ENCODE assay signal across 5 fruit fly cellular contexts in the genomic region with DNA sequence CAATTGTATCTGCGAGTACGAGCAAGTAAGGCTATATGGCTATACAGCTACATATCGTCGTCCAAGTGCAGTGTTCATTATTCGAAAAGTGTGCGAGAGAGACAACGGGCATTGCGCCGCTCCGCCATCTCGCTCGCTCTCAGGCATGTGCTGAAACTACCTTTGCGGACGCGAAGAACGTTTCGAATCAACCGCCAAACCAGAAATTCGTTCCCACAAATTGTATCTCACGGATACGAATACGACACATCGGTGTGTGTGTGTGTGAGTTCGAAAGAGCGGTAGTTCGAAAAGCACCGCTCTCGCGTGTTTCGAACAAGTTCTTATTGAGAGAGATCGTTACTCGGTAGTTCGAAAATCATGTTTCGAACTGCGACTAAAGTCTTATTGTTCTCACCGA.
TF ChIP-seq lines count a peak whose summit lies in the region.

No protein-coding gene starts in this region.

- no peak for TF ChIP-seq CTCF in whole organism, embryonic (GFP tag; optimal IDR thresholded peaks at IDR 0.05; lab: Kevin White, UChicago)

TF ChIP-seq in whole organism, 6 proteins besides CTCF, POLR2A, EP300 and RAD21:
- TF ChIP-seq CG8478 (optimal IDR thresholded peaks at IDR 0.05; lab: Kevin White, UChicago) (peak; percentile 78), pan (optimal IDR thresholded peaks at IDR 0.05; lab: Kevin White, UChicago) (no peak)

TF ChIP-seq in whole organism, adult, 20 proteins besides CTCF, POLR2A, EP300 and RAD21:
- no peak for TF ChIP-seq CG11617 (GFP tag; optimal IDR thresholded peaks at IDR 0.05; lab: Kevin White, UChicago)
- TF ChIP-seq CG7101 (tag; optimal IDR thresholded peaks at IDR 0.05; lab: Kevin White, UChicago): no peak
- TF ChIP-seq pad (GFP tag; optimal IDR thresholded peaks at IDR 0.05; lab: Kevin White, UChicago): peak; percentile 7
- no peak for TF ChIP-seq cic (GFP tag; optimal IDR thresholded peaks at IDR 0.05; lab: Kevin White, UChicago)

TF ChIP-seq in whole organism, embryonic, 481 proteins besides CTCF, POLR2A, EP300 and RAD21 (continues in another document):
- no peak for TF ChIP-seq CG4282 (GFP tag; optimal IDR thresholded peaks at IDR 0.05; lab: Kevin White, UChicago)
- no peak for TF ChIP-seq BtbVII (GFP tag; optimal IDR thresholded peaks at IDR 0.05; lab: Kevin White, UChicago)
- no peak for TF ChIP-seq CG18011 (GFP tag; optimal IDR thresholded peaks at IDR 0.05; lab: Kevin White, UChicago)
- TF ChIP-seq ham (GFP tag; IDR thresholded peaks at IDR 0.05; lab: Robert Waterston, UW): no peak
- no peak for TF ChIP-seq Fer2 (tag; optimal IDR thresholded peaks at IDR 0.05; lab: Kevin White, UChicago)
- TF ChIP-seq CG11504 (tag; optimal IDR thresholded peaks at IDR 0.05; lab: Kevin White, UChicago): peak; percentile 1
- TF ChIP-seq jigr1 (GFP tag; IDR thresholded peaks at IDR 0.05; lab: Robert Waterston, UW): no peak
- no peak for TF ChIP-seq CG3726 (GFP tag; IDR thresholded peaks at IDR 0.05; lab: Robert Waterston, UW)
- peak; percentile 96 for TF ChIP-seq CG8478 (optimal IDR thresholded peaks at IDR 0.05; lab: Kevin White, UChicago)
- TF ChIP-seq Med (GFP tag; lab: Kevin White, UChicago): no peak
- TF ChIP-seq Sin3A (optimal IDR thresholded peaks at IDR 0.05; lab: Kevin White, UChicago): no peak
- no peak for TF ChIP-seq ci (GFP tag; IDR thresholded peaks at IDR 0.05; lab: Robert Waterston, UW)
- no peak for TF ChIP-seq ab (GFP tag; optimal IDR thresholded peaks at IDR 0.05; lab: Kevin White, UChicago)
- TF ChIP-seq CG15269 (tag; optimal IDR thresholded peaks at IDR 0.05; lab: Kevin White, UChicago): no peak
- no peak for TF ChIP-seq H15 (GFP tag; IDR thresholded peaks at IDR 0.05; lab: Robert Waterston, UW)
- no peak for TF ChIP-seq Antp (GFP tag; optimal IDR thresholded peaks at IDR 0.05; lab: Kevin White, UChicago)
- peak; percentile 97 for TF ChIP-seq Nf-YB (GFP tag; optimal IDR thresholded peaks at IDR 0.05; lab: Kevin White, UChicago)
- no peak for TF ChIP-seq CG8765 (GFP tag; IDR thresholded peaks at IDR 0.05; lab: Robert Waterston, UW)
- TF ChIP-seq pho (GFP tag; optimal IDR thresholded peaks at IDR 0.05; lab: Kevin White, UChicago): no peak
- no peak for TF ChIP-seq CG17829 (tag; optimal IDR thresholded peaks at IDR 0.05; lab: Kevin White, UChicago)
- TF ChIP-seq her (GFP tag; optimal IDR thresholded peaks at IDR 0.05; lab: Kevin White, UChicago): no peak
- no peak for TF ChIP-seq Sox102F (GFP tag; optimal IDR thresholded peaks at IDR 0.05; lab: Kevin White, UChicago)
- TF ChIP-seq Dp (GFP tag; optimal IDR thresholded peaks at IDR 0.05; lab: Kevin White, UChicago): peak; percentile 38
- peak; percentile 40 for TF ChIP-seq Jarid2 (GFP tag; optimal IDR thresholded peaks at IDR 0.05; lab: Kevin White, UChicago)
- TF ChIP-seq Ada2b (GFP tag; IDR thresholded peaks at IDR 0.05; lab: Robert Waterston, UW): no peak
- TF ChIP-seq Pdp1 (GFP tag; optimal IDR thresholded peaks at IDR 0.05; lab: Kevin White, UChicago): no peak
- no peak for TF ChIP-seq wor (GFP tag; IDR thresholded peaks at IDR 0.05; lab: Robert Waterston, UW)
- TF ChIP-seq CG3838 (GFP tag; optimal IDR thresholded peaks at IDR 0.05; lab: Kevin White, UChicago): no peak
- TF ChIP-seq unpg (GFP tag; optimal IDR thresholded peaks at IDR 0.05; lab: Kevin White, UChicago): no peak

TF ChIP-seq in whole organism, prepupa, 60 proteins besides CTCF, POLR2A, EP300 and RAD21:
- no peak for TF ChIP-seq CG11294 (GFP tag; IDR thresholded peaks at IDR 0.05; lab: Robert Waterston, UW)
- TF ChIP-seq ss (GFP tag; optimal IDR thresholded peaks at IDR 0.05; lab: Kevin White, UChicago): peak; percentile 3 to 16
- peak; percentile 32 for TF ChIP-seq fkh (GFP tag; optimal IDR thresholded peaks at IDR 0.05; lab: Kevin White, UChicago)
- no peak for TF ChIP-seq OdsH (GFP tag; optimal IDR thresholded peaks at IDR 0.05; lab: Kevin White, UChicago)
TF ChIP-seq in whole organism, prepupa: peak in this region for 2.

TF ChIP-seq in whole organism, wandering third instar larva, 38 proteins besides CTCF, POLR2A, EP300 and RAD21:
- TF ChIP-seq Jra (GFP tag; optimal IDR thresholded peaks at IDR 0.05; lab: Kevin White, UChicago) (no peak), HLH106 (tag; optimal IDR thresholded peaks at IDR 0.05; lab: Kevin White, UChicago) (no peak), Hnf4 (GFP tag; optimal IDR thresholded peaks at IDR 0.05; lab: Kevin White, UChicago) (no peak), OdsH (GFP tag; optimal IDR thresholded peaks at IDR 0.05; lab: Kevin White, UChicago) (no peak), Vsx2 (GFP tag; optimal IDR thresholded peaks at IDR 0.05; lab: Kevin White, UChicago; ENCODE audit: partially characterized antibody) (peak; percentile 48), foxo (GFP tag; optimal IDR thresholded peaks at IDR 0.05; lab: Kevin White, UChicago) (no peak), jim (GFP tag; optimal IDR thresholded peaks at IDR 0.05; lab: Kevin White, UChicago) (no peak), fru (GFP tag; optimal IDR thresholded peaks at IDR 0.05; lab: Kevin White, UChicago) (no peak), CG32264 (GFP tag; optimal IDR thresholded peaks at IDR 0.05; lab: Kevin White, UChicago) (no peak), N (GFP tag; optimal IDR thresholded peaks at IDR 0.05; lab: Kevin White, UChicago) (peak; percentile 8), Sp1 (GFP tag; optimal IDR thresholded peaks at IDR 0.05; lab: Kevin White, UChicago) (no peak), woc (GFP tag; optimal IDR thresholded peaks at IDR 0.05; lab: Kevin White, UChicago) (no peak), Mio (GFP tag; optimal IDR thresholded peaks at IDR 0.05; lab: Kevin White, UChicago) (no peak), Dif (GFP tag; optimal IDR thresholded peaks at IDR 0.05; lab: Kevin White, UChicago; ENCODE audit: partially characterized antibody) (peak; percentile 60), sage (GFP tag; optimal IDR thresholded peaks at IDR 0.05; lab: Kevin White, UChicago) (no peak), CrebA (GFP tag; optimal IDR thresholded peaks at IDR 0.05; lab: Kevin White, UChicago; ENCODE audit: borderline replicate concordance) (peak; percentile 43), h (GFP tag; optimal IDR thresholded peaks at IDR 0.05; lab: Kevin White, UChicago) (no peak), Hr83 (GFP tag; optimal IDR thresholded peaks at IDR 0.05; lab: Kevin White, UChicago; ENCODE audit: poor library complexity, severe bottlenecking) (no peak), psq (GFP tag; optimal IDR thresholded peaks at IDR 0.05; lab: Kevin White, UChicago) (no peak), Rel (GFP tag; optimal IDR thresholded peaks at IDR 0.05; lab: Kevin White, UChicago) (peak; percentile 25), Rel (tag; optimal IDR thresholded peaks at IDR 0.05; lab: Kevin White, UChicago) (no peak), lola (GFP tag; optimal IDR thresholded peaks at IDR 0.05; lab: Kevin White, UChicago) (no peak), dl (GFP tag; optimal IDR thresholded peaks at IDR 0.05; lab: Kevin White, UChicago; ENCODE audit: insufficient read depth in 1 of 2, partially characterized antibody in 2 of 2) (no peak), Myc (optimal IDR thresholded peaks at IDR 0.05; lab: Kevin White, UChicago) (peak; percentile 34), tai (GFP tag; optimal IDR thresholded peaks at IDR 0.05; lab: Kevin White, UChicago) (no peak)
